Worm (Caenorhabditis elegans) whole organism, late embryonic: ENCODE results near the gene nprl-3.

ENCODE experiments used
- dve-1 ChIP-seq: sonication (generic microtip); optimal IDR thresholded peaks from 2 replicates; lab custom pipeline; 2017; ENCODE audit warnings: antibody characterized with exemption, mild to moderate bottlenecking, missing genetic modification characterization, missing compliant biosample characterization
- elt-2 ChIP-seq: sonication (generic microtip); optimal IDR thresholded peaks from 2 replicates; lab custom pipeline; 2016; ENCODE audit warnings: missing genetic modification reagents, missing genetic modification characterization, missing compliant biosample characterization
- pha-4 ChIP-seq: fragments of 150-350 bp; optimal IDR thresholded peaks from 2 replicates; lab custom pipeline; 2018; ENCODE audit warnings: missing biosample characterization, missing genetic modification reagents, missing genetic modification characterization
- ref-2 ChIP-seq: sonication (generic microtip); optimal IDR thresholded peaks from 2 replicates; lab custom pipeline; 2016; ENCODE audit warnings: missing genetic modification characterization, missing compliant biosample characterization
- sox-4 ChIP-seq: sonication (generic microtip); optimal IDR thresholded peaks from 2 replicates; lab custom pipeline; 2017; ENCODE audit warnings: mild to moderate bottlenecking, missing genetic modification characterization, inconsistent platforms, missing compliant biosample characterization
- syd-9 ChIP-seq: sonication (generic microtip); optimal IDR thresholded peaks from 2 replicates; lab custom pipeline; 2016; ENCODE audit warnings: mild to moderate bottlenecking, missing genetic modification characterization, moderate library complexity, missing compliant biosample characterization
- tbx-2 ChIP-seq: sonication (generic microtip); optimal IDR thresholded peaks from 2 replicates; lab custom pipeline; 2016; ENCODE audit warnings: missing genetic modification characterization, missing compliant biosample characterization

DNA sequence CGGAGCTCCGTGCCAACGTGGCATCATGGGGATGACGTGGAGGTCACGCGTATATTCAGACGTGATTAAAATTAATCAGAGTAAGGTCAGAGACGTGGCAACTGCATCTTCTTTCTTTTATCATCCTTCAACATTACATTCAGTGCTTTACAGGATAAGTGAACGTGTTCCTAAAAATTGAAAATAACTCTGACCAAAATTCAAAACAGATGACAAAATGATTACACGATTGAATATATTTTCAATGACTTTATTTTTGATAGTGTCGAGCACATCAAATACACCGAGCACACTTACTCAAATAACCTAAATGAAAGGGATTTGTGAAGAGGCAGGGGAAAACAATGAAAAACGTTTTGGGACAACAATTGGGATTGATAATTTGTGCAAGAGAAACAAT is 10.9 kb upstream of the nprl-3 start, which contains the start of gene K07H8.9:
- TF ChIP-seq ref-2 (tag; lab: Kevin White, UChicago) = no peak
- TF ChIP-seq sox-4 (tag; lab: Kevin White, UChicago) = no peak
- no peak for TF ChIP-seq pha-4
- no peak for TF ChIP-seq dve-1 (tag; lab: Kevin White, UChicago)
- TF ChIP-seq tbx-2 (tag; lab: Kevin White, UChicago) = no peak
- TF ChIP-seq elt-2 (tag; lab: Kevin White, UChicago) = no peak
- TF ChIP-seq syd-9 (tag; lab: Kevin White, UChicago) = no peak
